Fruit fly (Drosophila melanogaster) whole organism, adult: ENCODE results near the gene Grx5.
A peak's percentile ranks its signal among the peaks of the same experiment; 100 is the strongest.

Experiments
- CG1620 ChIP-seq: fragments of 200-800 bp; sonication (Bioruptor generic); optimal IDR thresholded peaks from 2 replicates; lab custom pipeline; 2016; ENCODE audit warnings: missing biosample characterization, missing genetic modification characterization
- CG33017 ChIP-seq: fragments of 200-800 bp; sonication (Bioruptor generic); optimal IDR thresholded peaks from 2 replicates; lab custom pipeline; 2018; ENCODE audit warnings: missing biosample characterization, mild to moderate bottlenecking, missing genetic modification characterization, moderate library complexity
- CG7045 ChIP-seq: fragments of 200-800 bp; sonication (Bioruptor generic); optimal IDR thresholded peaks from 2 replicates; lab custom pipeline; 2017; ENCODE audit warnings: missing biosample characterization, mild to moderate bottlenecking, missing genetic modification characterization
- CG7101 ChIP-seq: fragments of 200-800 bp; sonication (Bioruptor generic); optimal IDR thresholded peaks from 2 replicates; lab custom pipeline; 2018; ENCODE audit warnings: missing biosample characterization, mild to moderate bottlenecking, missing genetic modification characterization, moderate library complexity
- Clk ChIP-seq: fragments of 200-800 bp; sonication (Bioruptor generic); optimal IDR thresholded peaks from 2 replicates; lab custom pipeline; 2017; ENCODE audit warnings: missing biosample characterization, missing genetic modification characterization
- Crg-1 ChIP-seq: fragments of 200-800 bp; sonication (Bioruptor generic); optimal IDR thresholded peaks from 2 replicates; lab custom pipeline; 2016; ENCODE audit warnings: missing biosample characterization, missing genetic modification characterization
- Mnt ChIP-seq: fragments of 200-800 bp; sonication (Bioruptor generic); optimal IDR thresholded peaks from 2 replicates; lab custom pipeline; 2016; ENCODE audit warnings: missing biosample characterization, mild to moderate bottlenecking, missing genetic modification characterization
- cnc ChIP-seq, 2 experiments: fragments of >200 bp; optimal IDR thresholded peaks; 2 replicates each; lab custom pipeline; 2017
- kay ChIP-seq: fragments of 200-800 bp; sonication (Bioruptor generic); peaks from one replicate; lab custom pipeline; 2016; ENCODE audit warnings: missing biosample characterization, missing genetic modification characterization, borderline replicate concordance
- pad ChIP-seq: fragments of 200-800 bp; sonication (Bioruptor generic); optimal IDR thresholded peaks from 3 replicates; lab custom pipeline; 2017; ENCODE audit warnings: missing biosample characterization, missing genetic modification characterization, mild to moderate bottlenecking, moderate library complexity, missing genetic modification reagents
- toe ChIP-seq: fragments of 200-800 bp; sonication (Bioruptor generic); optimal IDR thresholded peaks from 2 replicates; lab custom pipeline; 2016; ENCODE audit warnings: missing biosample characterization, missing genetic modification characterization

DNA sequence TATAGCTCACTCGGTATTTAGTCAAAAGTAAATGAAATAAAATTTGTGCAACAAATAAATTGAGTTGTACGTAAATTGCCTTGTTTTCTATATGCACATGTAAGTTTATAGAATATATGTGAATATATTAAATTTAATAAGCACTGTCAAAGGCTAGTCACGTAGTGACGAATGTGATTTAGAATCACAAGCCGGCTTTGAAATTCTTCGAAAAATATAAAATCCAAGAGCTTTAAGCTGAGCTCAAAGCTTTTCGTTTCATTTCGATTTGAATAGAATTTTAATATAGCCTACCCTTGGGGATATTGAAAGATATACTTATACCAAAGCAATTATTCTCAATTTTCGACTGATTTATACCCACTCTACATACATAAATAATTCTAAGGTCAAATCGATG, 12.1 kb upstream of the Grx5 start:
- peak; percentile 81 for TF ChIP-seq kay (GFP tag; lab: Kevin White, UChicago)
- no peak for TF ChIP-seq Mnt (GFP tag; lab: Kevin White, UChicago)
- no peak for TF ChIP-seq CG7101 (tag; lab: Kevin White, UChicago)
- no peak for TF ChIP-seq Clk (GFP tag; lab: Kevin White, UChicago)
- no peak for TF ChIP-seq CG7045 (GFP tag; lab: Kevin White, UChicago)
- TF ChIP-seq toe (GFP tag; lab: Kevin White, UChicago): no peak
- TF ChIP-seq cnc (optimal IDR thresholded peaks at IDR 0.05; lab: Kevin White, UChicago): no peak
- TF ChIP-seq CG1620 (GFP tag; lab: Kevin White, UChicago): no peak
- TF ChIP-seq pad (GFP tag; lab: Kevin White, UChicago): no peak
- TF ChIP-seq CG33017 (tag; lab: Kevin White, UChicago): no peak
- TF ChIP-seq Crg-1 (GFP tag; lab: Kevin White, UChicago): no peak
